Worm (Caenorhabditis elegans): ENCODE measurements around the gene F32D1.3.
A peak's percentile ranks its signal among the peaks of the same experiment; 100 is the strongest.

Gene F32D1.3

ce11 chrV:4372986-4373385, 11.6 kb upstream of the F32D1.3 start:
- TF ChIP-seq sptf-1 (tag; optimal IDR thresholded peaks at IDR 0.05): no peak
- no peak for TF ChIP-seq hlh-1 (tag; optimal IDR thresholded peaks at IDR 0.05)
- TF ChIP-seq ceh-39 (tag; optimal IDR thresholded peaks at IDR 0.05): no peak
- TF ChIP-seq nhr-2 (tag; optimal IDR thresholded peaks at IDR 0.05): no peak
- TF ChIP-seq ceh-83 (GFP tag; optimal IDR thresholded peaks at IDR 0.05): no peak
- TF ChIP-seq ham-2 (GFP tag; optimal IDR thresholded peaks at IDR 0.05): no peak
- no peak for TF ChIP-seq snpc-4 (tag; optimal IDR thresholded peaks at IDR 0.05)
- no peak for TF ChIP-seq drap-1 (GFP tag; optimal IDR thresholded peaks at IDR 0.05)
- no peak for TF ChIP-seq tbx-8 (GFP tag; optimal IDR thresholded peaks at IDR 0.05)
- no peak for TF ChIP-seq unc-39 (tag; optimal IDR thresholded peaks at IDR 0.05)
- TF ChIP-seq mab-5 (tag; optimal IDR thresholded peaks at IDR 0.05): no peak

ce11 chrV:4371309-4371933, 10.1 kb upstream of the F32D1.3 start, which contains the start of the genes gmpr-1 and fipp-1:
Gene gmpr-1, minus strand, starts transcription at chrV:4371383.
Gene fipp-1, plus strand, starts transcription at chrV:4371807.
- TF ChIP-seq unc-62 (GFP tag; optimal IDR thresholded peaks at IDR 0.05) (no peak), zip-8 (tag; optimal IDR thresholded peaks at IDR 0.05) (peak; percentile 0), nhr-237 (tag; optimal IDR thresholded peaks at IDR 0.05) (no peak), lsy-2 (tag; optimal IDR thresholded peaks at IDR 0.05) (peak; percentile 15), bed-3 (GFP tag; optimal IDR thresholded peaks at IDR 0.05) (no peak), pha-4 (tag; optimal IDR thresholded peaks at IDR 0.05) (peak; percentile 42), drap-1 (GFP tag; optimal IDR thresholded peaks at IDR 0.05) (no peak), nhr-12 (tag; optimal IDR thresholded peaks at IDR 0.05) (no peak), mep-1 (tag; optimal IDR thresholded peaks at IDR 0.05) (peak; percentile 54), sem-2 (GFP tag; optimal IDR thresholded peaks at IDR 0.05) (no peak), ceh-43 (GFP tag; optimal IDR thresholded peaks at IDR 0.05) (no peak), flh-1 (GFP tag; optimal IDR thresholded peaks at IDR 0.05) (no peak), ces-1 (GFP tag; optimal IDR thresholded peaks at IDR 0.05) (peak; percentile 46), sptf-1 (tag; optimal IDR thresholded peaks at IDR 0.05) (no peak), lin-13 (tag; optimal IDR thresholded peaks at IDR 0.05) (no peak), snpc-4 (tag; optimal IDR thresholded peaks at IDR 0.05) (no peak)

ce11 chrV:4370515-4370914, 9.1 kb upstream of the F32D1.3 start:
- TF ChIP-seq ham-2 (GFP tag; optimal IDR thresholded peaks at IDR 0.05): no peak
- TF ChIP-seq zip-8 (tag; optimal IDR thresholded peaks at IDR 0.05): no peak
- no peak for TF ChIP-seq mab-5 (tag; optimal IDR thresholded peaks at IDR 0.05)
- no peak for TF ChIP-seq blmp-1 (tag; optimal IDR thresholded peaks at IDR 0.05)
- TF ChIP-seq sptf-1 (tag; optimal IDR thresholded peaks at IDR 0.05): no peak
- no peak for TF ChIP-seq lsy-2 (tag; optimal IDR thresholded peaks at IDR 0.05)
- no peak for TF ChIP-seq ces-1 (GFP tag; optimal IDR thresholded peaks at IDR 0.05)
- TF ChIP-seq elt-1 (tag; optimal IDR thresholded peaks at IDR 0.05; ENCODE audit: borderline replicate concordance, insufficient read depth): no peak
- TF ChIP-seq mls-2 (tag; optimal IDR thresholded peaks at IDR 0.05): no peak
- TF ChIP-seq unc-120 (tag; optimal IDR thresholded peaks at IDR 0.05; ENCODE audit: poor library complexity, severe bottlenecking): no peak
- TF ChIP-seq nhr-12 (tag; optimal IDR thresholded peaks at IDR 0.05): no peak
- no peak for TF ChIP-seq lin-13 (tag; optimal IDR thresholded peaks at IDR 0.05)
- no peak for TF ChIP-seq nhr-2 (tag; optimal IDR thresholded peaks at IDR 0.05)
- no peak for TF ChIP-seq ceh-83 (GFP tag; optimal IDR thresholded peaks at IDR 0.05)
- no peak for TF ChIP-seq snpc-4 (tag; optimal IDR thresholded peaks at IDR 0.05)
- TF ChIP-seq M03D4.4 (tag; optimal IDR thresholded peaks at IDR 0.05): no peak
- no peak for TF ChIP-seq unc-39 (tag; optimal IDR thresholded peaks at IDR 0.05)
- TF ChIP-seq elt-3 (tag; optimal IDR thresholded peaks at IDR 0.05): no peak
- no peak for TF ChIP-seq ztf-11 (tag; optimal IDR thresholded peaks at IDR 0.05)

ce11 chrV:4366440-4366839, 5.1 kb upstream of the F32D1.3 start, which contains the start of gene F32D1.11:
Gene F32D1.11, minus strand, starts transcription at chrV:4366540.
- TF ChIP-seq unc-120 (tag; optimal IDR thresholded peaks at IDR 0.05; ENCODE audit: poor library complexity, severe bottlenecking): no peak
- TF ChIP-seq nhr-237 (tag; optimal IDR thresholded peaks at IDR 0.05): no peak
- TF ChIP-seq bed-3 (GFP tag; optimal IDR thresholded peaks at IDR 0.05): no peak
- TF ChIP-seq ceh-43 (GFP tag; optimal IDR thresholded peaks at IDR 0.05): no peak
- no peak for TF ChIP-seq M03D4.4 (tag; optimal IDR thresholded peaks at IDR 0.05)
- no peak for TF ChIP-seq zip-8 (tag; optimal IDR thresholded peaks at IDR 0.05)
- TF ChIP-seq tbx-8 (GFP tag; optimal IDR thresholded peaks at IDR 0.05): no peak
- TF ChIP-seq mls-2 (tag; optimal IDR thresholded peaks at IDR 0.05): no peak
- no peak for TF ChIP-seq nhr-76 (tag; optimal IDR thresholded peaks at IDR 0.05)
- no peak for TF ChIP-seq pha-4 (tag; optimal IDR thresholded peaks at IDR 0.05)
